Worm (Caenorhabditis elegans): ENCODE data around the gene T02H6.1.

The T02H6.1 gene

ce11 chrII:723488-723887, 14.3 kb downstream of the T02H6.1 start, which contains the start of gene rfip-2:
Gene rfip-2 (plus strand): TSS chrII:723788.
- TF ChIP-seq unc-62 (GFP tag; optimal IDR thresholded peaks at IDR 0.05): no peak

- TF ChIP-seq unc-62 (GFP tag; optimal IDR thresholded peaks at IDR 0.05): no peak
These were observed 14.8 kb downstream of the T02H6.1 start for ce11 chrII:724004-724403.

- TF ChIP-seq unc-62 (GFP tag; optimal IDR thresholded peaks at IDR 0.05): no peak
These were observed 20.8 kb downstream of the T02H6.1 start for ce11 chrII:729931-730330.

- no peak for TF ChIP-seq unc-62 (GFP tag; optimal IDR thresholded peaks at IDR 0.05)
These were observed 23.2 kb downstream of the T02H6.1 start for ce11 chrII:732393-732792.

- no peak for TF ChIP-seq unc-62 (GFP tag; optimal IDR thresholded peaks at IDR 0.05)
These were observed 31.6 kb downstream of the T02H6.1 start, which contains the start of gene fbxc-48 for ce11 chrII:740808-741207. Gene fbxc-48 (minus strand): TSS chrII:740908.

- no peak for TF ChIP-seq unc-62 (GFP tag; optimal IDR thresholded peaks at IDR 0.05)
These were observed 41.0 kb downstream of the T02H6.1 start, which contains the start of gene snt-6 for ce11 chrII:750155-750554. Gene snt-6 (minus strand): TSS chrII:750212.

ce11 chrII:751850-752249, 42.7 kb downstream of the T02H6.1 start:
- no peak for TF ChIP-seq unc-62 (GFP tag; optimal IDR thresholded peaks at IDR 0.05)

ce11 chrII:753469-753868, 44.3 kb downstream of the T02H6.1 start:
- TF ChIP-seq unc-62 (GFP tag; optimal IDR thresholded peaks at IDR 0.05): no peak

ce11 chrII:754971-755370, 45.8 kb downstream of the T02H6.1 start:
- no peak for TF ChIP-seq unc-62 (GFP tag; optimal IDR thresholded peaks at IDR 0.05)

ce11 chrII:756161-756560, 47.0 kb downstream of the T02H6.1 start:
- TF ChIP-seq unc-62 (GFP tag; optimal IDR thresholded peaks at IDR 0.05): no peak

ce11 chrII:757224-757623, 48.0 kb downstream of the T02H6.1 start:
- no peak for TF ChIP-seq unc-62 (GFP tag; optimal IDR thresholded peaks at IDR 0.05)

- TF ChIP-seq unc-62 (GFP tag; optimal IDR thresholded peaks at IDR 0.05): no peak
These were observed 50.6 kb downstream of the T02H6.1 start for ce11 chrII:759788-760187.

ce11 chrII:760276-760675, 51.1 kb downstream of the T02H6.1 start:
- TF ChIP-seq unc-62 (GFP tag; optimal IDR thresholded peaks at IDR 0.05): no peak

ce11 chrII:762942-763341, 53.8 kb downstream of the T02H6.1 start:
- no peak for TF ChIP-seq unc-62 (GFP tag; optimal IDR thresholded peaks at IDR 0.05)

- TF ChIP-seq unc-62 (GFP tag; optimal IDR thresholded peaks at IDR 0.05): no peak
These were observed 55.2 kb downstream of the T02H6.1 start for ce11 chrII:764385-764784.

- TF ChIP-seq unc-62 (GFP tag; optimal IDR thresholded peaks at IDR 0.05): no peak
These were observed 56.0 kb downstream of the T02H6.1 start, which contains the start of gene C08G5.7 for ce11 chrII:765219-765618. Gene C08G5.7 (minus strand): TSS chrII:765319.

ce11 chrII:769250-769649, 60.1 kb downstream of the T02H6.1 start:
- TF ChIP-seq unc-62 (GFP tag; optimal IDR thresholded peaks at IDR 0.05): no peak

ce11 chrII:770253-770652, 61.1 kb downstream of the T02H6.1 start, which contains the start of gene C08G5.6:
Gene C08G5.6 (plus strand): TSS chrII:770553.
- TF ChIP-seq unc-62 (GFP tag; optimal IDR thresholded peaks at IDR 0.05): no peak
